Worm (Caenorhabditis elegans) whole organism, L1 larva: ENCODE results near the gene C33G8.13.

Source experiments
- C04F5.9 ChIP-seq: sonication (generic microtip); optimal IDR thresholded peaks from 2 replicates; lab custom pipeline; 2016; ENCODE audit warnings: missing genetic modification characterization, missing compliant biosample characterization
- ama-1 ChIP-seq: fragments of 150-350 bp; optimal IDR thresholded peaks from 2 replicates; lab custom pipeline; 2014
- ces-1 ChIP-seq: fragments of 150-350 bp; optimal IDR thresholded peaks from 2 replicates; lab custom pipeline; 2014; ENCODE audit warnings: missing biosample characterization, missing genetic modification reagents, missing genetic modification characterization
- elt-2 ChIP-seq: sonication (generic microtip); optimal IDR thresholded peaks from 2 replicates; lab custom pipeline; 2016; ENCODE audit warnings: missing genetic modification characterization, mild to moderate bottlenecking, inconsistent platforms, missing compliant biosample characterization, missing genetic modification reagents
- fkh-10 ChIP-seq: sonication (generic microtip); optimal IDR thresholded peaks from 2 replicates; lab custom pipeline; 2017; ENCODE audit warnings: missing biosample characterization, missing genetic modification reagents, missing genetic modification characterization
- mdl-1 ChIP-seq, 2 experiments: fragments of 150-350 bp; optimal IDR thresholded peaks; 2 replicates each; lab custom pipeline; 2014 to 2017; ENCODE audit warnings: missing biosample characterization in 2 of 2, missing genetic modification characterization in 2 of 2, inconsistent platforms in 1 of 2
- mep-1 ChIP-seq: fragments of 150-350 bp; optimal IDR thresholded peaks from 2 replicates; lab custom pipeline; 2014; ENCODE audit warnings: missing biosample characterization, missing genetic modification characterization
- nhr-90 ChIP-seq: sonication (generic microtip); optimal IDR thresholded peaks from 2 replicates; lab custom pipeline; 2016; ENCODE audit warnings: mild to moderate bottlenecking, missing genetic modification characterization, missing compliant biosample characterization; ENCODE audit not compliant: poor library complexity
- pqm-1 ChIP-seq: sonication (generic microtip); optimal IDR thresholded peaks from 3 replicates; lab custom pipeline; 2017; ENCODE audit warnings: missing biosample characterization, missing genetic modification characterization
- sup-37 ChIP-seq: fragments of 200-800 bp; sonication (Bioruptor generic); optimal IDR thresholded peaks from 2 replicates; lab custom pipeline; 2018; ENCODE audit warnings: mild to moderate bottlenecking, missing genetic modification characterization, missing compliant biosample characterization
- unc-62 ChIP-seq: fragments of 150-350 bp; optimal IDR thresholded peaks from 2 replicates; lab custom pipeline; 2014; ENCODE audit warnings: missing biosample characterization, missing genetic modification reagents, missing genetic modification characterization
- xbp-1 ChIP-seq: sonication (generic microtip); optimal IDR thresholded peaks from 2 replicates; lab custom pipeline; 2016; ENCODE audit warnings: missing genetic modification characterization, missing compliant biosample characterization
- ztf-11 ChIP-seq, 2 experiments: sonication (generic microtip); optimal IDR thresholded peaks; 2 replicates each; lab custom pipeline; 2016 to 2017; ENCODE audit warnings: missing genetic modification characterization in 2 of 2, missing biosample characterization in 1 of 2, missing compliant biosample characterization in 1 of 2

- TF ChIP-seq ztf-11 (tag; optimal IDR thresholded peaks at IDR 0.05; lab: Kevin White, UChicago) (no peak), ama-1 (lab: Kevin White, UChicago) (no peak), unc-62 (no peak), xbp-1 (tag; lab: Kevin White, UChicago) (no peak), mep-1 (tag; lab: Kevin White, UChicago) (no peak), pqm-1 (tag; lab: Kevin White, UChicago) (no peak), fkh-10 (GFP tag; lab: Kevin White, UChicago) (no peak), mdl-1 (tag; optimal IDR thresholded peaks at IDR 0.05; lab: Kevin White, UChicago) (no peak), elt-2 (tag; lab: Kevin White, UChicago) (no peak), ces-1 (GFP tag; lab: Kevin White, UChicago) (no peak), C04F5.9 (no peak), sup-37 (no peak), nhr-90 (no peak)
These were observed 43.6 kb upstream of the C33G8.13 start, which contains the start of gene mdt-6 for ce11 chrV:7059350-7059749.
